Fruit fly (Drosophila melanogaster) whole organism, larva: Measurements from ENCODE around the gene Msp300.

Source experiments
- noc ChIP-seq: fragments of 200-800 bp; sonication (Bioruptor generic); optimal IDR thresholded peaks from 3 replicates; lab custom pipeline; 2019; ENCODE audit warnings: missing biosample characterization, mild to moderate bottlenecking, missing genetic modification characterization, moderate library complexity

Msp300 gene

dm6 chr2L:5228581-5229077, 128.0 kb downstream of the Msp300 start:
- TF ChIP-seq noc (tag; lab: Kevin White, UChicago), result no peak

dm6 chr2L:5229239-5229638, 128.6 kb downstream of the Msp300 start:
- no peak for TF ChIP-seq noc (tag; lab: Kevin White, UChicago)

dm6 chr2L:5229735-5230347, 129.2 kb downstream of the Msp300 start:
- TF ChIP-seq noc (tag; lab: Kevin White, UChicago), result no peak

- no peak for TF ChIP-seq noc (tag; lab: Kevin White, UChicago)
Observed at dm6 chr2L:5230772-5231171, 130.1 kb downstream of the Msp300 start.

- TF ChIP-seq noc (tag; lab: Kevin White, UChicago), result no peak
Observed at dm6 chr2L:5231437-5231836, 130.8 kb downstream of the Msp300 start.

- no peak for TF ChIP-seq noc (tag; lab: Kevin White, UChicago)
Observed at dm6 chr2L:5232175-5232574, 131.5 kb downstream of the Msp300 start.

dm6 chr2L:5232967-5233909, 132.6 kb downstream of the Msp300 start:
- TF ChIP-seq noc (tag; lab: Kevin White, UChicago), result peak; percentile 95

- TF ChIP-seq noc (tag; lab: Kevin White, UChicago), result no peak
Observed at dm6 chr2L:5234714-5235298, 134.1 kb downstream of the Msp300 start.

dm6 chr2L:5236346-5236809, 135.7 kb downstream of the Msp300 start:
- TF ChIP-seq noc (tag; lab: Kevin White, UChicago), result no peak

- TF ChIP-seq noc (tag; lab: Kevin White, UChicago), result peak; percentile 13
Observed at dm6 chr2L:5237175-5237753, 136.6 kb downstream of the Msp300 start.

- peak; percentile 35 for TF ChIP-seq noc (tag; lab: Kevin White, UChicago)
Observed at dm6 chr2L:5237899-5238566, 137.4 kb downstream of the Msp300 start.

dm6 chr2L:5238567-5238925, 137.9 kb downstream of the Msp300 start:
- no peak for TF ChIP-seq noc (tag; lab: Kevin White, UChicago)

dm6 chr2L:5239433-5240278, 139.0 kb downstream of the Msp300 start:
- TF ChIP-seq noc (tag; lab: Kevin White, UChicago), result no peak

dm6 chr2L:5240520-5240919, 139.8 kb downstream of the Msp300 start:
- TF ChIP-seq noc (tag; lab: Kevin White, UChicago), result no peak
